Worm (Caenorhabditis elegans): ENCODE data around the gene ZK354.8.

DNA sequence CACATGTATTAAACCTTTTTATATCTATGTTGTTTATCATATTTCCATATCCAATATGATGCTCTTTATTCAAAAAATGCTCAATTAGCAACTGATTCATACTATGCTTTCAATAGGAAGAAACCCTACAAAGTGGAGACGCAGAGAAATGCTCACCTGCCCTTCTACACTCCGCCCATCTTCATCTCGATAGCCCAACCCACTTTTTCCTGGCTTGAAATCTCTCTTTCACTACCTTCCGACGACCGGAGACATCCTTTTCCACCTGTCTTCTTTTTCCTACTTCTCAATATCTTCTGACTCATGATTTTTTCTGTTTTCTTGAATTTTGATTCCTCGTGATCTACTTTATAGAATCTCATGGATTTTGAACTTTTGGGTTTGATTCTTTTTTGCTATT is 17.0 kb downstream of the ZK354.8 start:
- TF ChIP-seq unc-62 (GFP tag; optimal IDR thresholded peaks at IDR 0.05) (no peak), blmp-1 (tag; optimal IDR thresholded peaks at IDR 0.05) (no peak), unc-39 (tag; optimal IDR thresholded peaks at IDR 0.05) (no peak), sptf-1 (tag; optimal IDR thresholded peaks at IDR 0.05) (no peak), nhr-28 (tag; optimal IDR thresholded peaks at IDR 0.05) (no peak), nhr-76 (tag; optimal IDR thresholded peaks at IDR 0.05) (no peak), mab-5 (tag; optimal IDR thresholded peaks at IDR 0.05) (no peak), ceh-83 (GFP tag; optimal IDR thresholded peaks at IDR 0.05) (no peak), ham-2 (GFP tag; optimal IDR thresholded peaks at IDR 0.05) (no peak), snpc-4 (tag; optimal IDR thresholded peaks at IDR 0.05) (no peak), lin-13 (tag; optimal IDR thresholded peaks at IDR 0.05) (no peak), cnd-1 (tag; optimal IDR thresholded peaks at IDR 0.05) (no peak)
